Worm (Caenorhabditis elegans) whole organism, L3 larva: Measurements from ENCODE around the gene C15H7.4.

Source experiments
- R02D3.7 ChIP-seq: fragments of 150-350 bp; optimal IDR thresholded peaks from 2 replicates; lab custom pipeline; 2014; ENCODE audit warnings: missing biosample characterization, missing genetic modification characterization
- ZK546.5 ChIP-seq: sonication (generic microtip); optimal IDR thresholded peaks from 2 replicates; lab custom pipeline; 2017; ENCODE audit warnings: missing biosample characterization, missing genetic modification characterization
- aly-2 ChIP-seq: fragments of 150-350 bp; optimal IDR thresholded peaks from 2 replicates; lab custom pipeline; 2014; ENCODE audit warnings: missing biosample characterization, missing genetic modification characterization
- ama-1 ChIP-seq: fragments of 150-350 bp; optimal IDR thresholded peaks from 2 replicates; lab custom pipeline; 2018
- ceh-16 ChIP-seq: sonication (generic microtip); optimal IDR thresholded peaks from 2 replicates; lab custom pipeline; 2017; ENCODE audit warnings: missing biosample characterization, missing genetic modification characterization
- ceh-28 ChIP-seq: fragments of 150-350 bp; optimal IDR thresholded peaks from 2 replicates; lab custom pipeline; 2014; ENCODE audit warnings: missing biosample characterization, missing genetic modification reagents, missing genetic modification characterization
- ceh-82 ChIP-seq: fragments of 150-350 bp; optimal IDR thresholded peaks from 2 replicates; lab custom pipeline; 2014; ENCODE audit warnings: missing biosample characterization, missing genetic modification characterization
- ceh-9 ChIP-seq: sonication (generic microtip); optimal IDR thresholded peaks from 2 replicates; lab custom pipeline; 2018; ENCODE audit warnings: missing biosample characterization, missing genetic modification characterization
- daf-12 ChIP-seq: fragments of 150-350 bp; optimal IDR thresholded peaks from 2 replicates; lab custom pipeline; 2014; ENCODE audit warnings: missing biosample characterization, missing genetic modification reagents, missing genetic modification characterization
- egl-27 ChIP-seq: sonication (generic microtip); optimal IDR thresholded peaks from 4 replicates; lab custom pipeline; 2017; ENCODE audit warnings: missing biosample characterization, missing genetic modification reagents, missing genetic modification characterization
- egl-5 ChIP-seq: fragments of 150-350 bp; optimal IDR thresholded peaks from 2 replicates; lab custom pipeline; 2017; ENCODE audit warnings: missing biosample characterization, missing genetic modification reagents, missing genetic modification characterization, inconsistent platforms
- elt-1 ChIP-seq: fragments of 150-350 bp; optimal IDR thresholded peaks from 2 replicates; lab custom pipeline; 2014; ENCODE audit warnings: missing biosample characterization, missing genetic modification characterization
- elt-2 ChIP-seq: sonication (generic microtip); optimal IDR thresholded peaks from 2 replicates; lab custom pipeline; 2016; ENCODE audit warnings: missing genetic modification reagents, mild to moderate bottlenecking, missing genetic modification characterization, missing compliant biosample characterization
- elt-3 ChIP-seq, 3 experiments: fragments of 150-350 bp in 1 of 3; sonication (generic microtip) in 2 of 3; optimal IDR thresholded peaks; 2 replicates in 2 of 3; 4 replicates in 1 of 3; lab custom pipeline; 2014 to 2017; ENCODE audit warnings: missing biosample characterization in 3 of 3, missing genetic modification characterization in 3 of 3
- eor-1 ChIP-seq, 2 experiments: fragments of 150-350 bp; optimal IDR thresholded peaks; 2 replicates each; lab custom pipeline; 2014 to 2018; ENCODE audit warnings: missing biosample characterization in 2 of 2, missing genetic modification characterization in 2 of 2
- fkh-10 ChIP-seq: sonication (generic microtip); optimal IDR thresholded peaks from 2 replicates; lab custom pipeline; 2017; ENCODE audit warnings: missing biosample characterization, missing genetic modification reagents, missing genetic modification characterization
- fkh-2 ChIP-seq: fragments of 150-350 bp; optimal IDR thresholded peaks from 2 replicates; lab custom pipeline; 2014; ENCODE audit warnings: missing biosample characterization, missing genetic modification reagents, missing genetic modification characterization
- fos-1 ChIP-seq: fragments of 150-350 bp; optimal IDR thresholded peaks from 2 replicates; lab custom pipeline; 2014; ENCODE audit warnings: missing biosample characterization, missing genetic modification characterization
- hmg-11 ChIP-seq: sonication (generic microtip); optimal IDR thresholded peaks from 2 replicates; lab custom pipeline; 2016; ENCODE audit warnings: missing genetic modification characterization, missing compliant biosample characterization
- jun-1 ChIP-seq: fragments of 150-350 bp; optimal IDR thresholded peaks from 2 replicates; lab custom pipeline; 2014; ENCODE audit warnings: missing biosample characterization, missing genetic modification reagents, missing genetic modification characterization
- lin-15B ChIP-seq: fragments of 150-350 bp; optimal IDR thresholded peaks from 2 replicates; lab custom pipeline; 2014; ENCODE audit warnings: missing biosample characterization, missing genetic modification characterization
- lin-39 ChIP-seq: fragments of 150-350 bp; optimal IDR thresholded peaks from 2 replicates; lab custom pipeline; 2018; ENCODE audit warnings: missing biosample characterization, missing genetic modification reagents, missing genetic modification characterization
- lsy-12 ChIP-seq: sonication (generic microtip); optimal IDR thresholded peaks from 2 replicates; lab custom pipeline; 2016; ENCODE audit warnings: mild to moderate bottlenecking, missing genetic modification characterization, missing compliant biosample characterization
- mdl-1 ChIP-seq: fragments of 150-350 bp; optimal IDR thresholded peaks from 2 replicates; lab custom pipeline; 2014; ENCODE audit warnings: missing biosample characterization, missing genetic modification characterization
- mml-1 ChIP-seq: fragments of 150-350 bp; sonication (generic microtip); optimal IDR thresholded peaks from 3 replicates; lab custom pipeline; 2014; ENCODE audit warnings: missing biosample characterization, missing genetic modification characterization
- nfya-1 ChIP-seq: sonication (generic microtip); optimal IDR thresholded peaks from 2 replicates; lab custom pipeline; 2017; ENCODE audit warnings: missing genetic modification characterization, mild to moderate bottlenecking, missing compliant biosample characterization, antibody characterized with exemption, moderate library complexity; ENCODE audit not compliant: insufficient read depth
- nhr-11 ChIP-seq: fragments of 150-350 bp; optimal IDR thresholded peaks from 2 replicates; lab custom pipeline; 2014; ENCODE audit warnings: missing biosample characterization, missing genetic modification characterization
- nhr-12 ChIP-seq: fragments of 150-350 bp; optimal IDR thresholded peaks from 2 replicates; lab custom pipeline; 2014; ENCODE audit warnings: missing biosample characterization, missing genetic modification characterization
- nhr-23 ChIP-seq: fragments of 150-350 bp; optimal IDR thresholded peaks from 2 replicates; lab custom pipeline; 2014; ENCODE audit warnings: missing biosample characterization, missing genetic modification reagents, missing genetic modification characterization
- nhr-237 ChIP-seq: fragments of 150-350 bp; optimal IDR thresholded peaks from 2 replicates; lab custom pipeline; 2014; ENCODE audit warnings: missing biosample characterization, missing genetic modification characterization
- nhr-25 ChIP-seq: sonication (generic microtip); optimal IDR thresholded peaks from 2 replicates; lab custom pipeline; 2017; ENCODE audit warnings: missing biosample characterization, missing genetic modification characterization
- nhr-28 ChIP-seq: fragments of 150-350 bp; optimal IDR thresholded peaks from 2 replicates; lab custom pipeline; 2014; ENCODE audit warnings: missing biosample characterization, missing genetic modification characterization
- nhr-43 ChIP-seq: sonication (generic microtip); optimal IDR thresholded peaks from 2 replicates; lab custom pipeline; 2016; ENCODE audit warnings: mild to moderate bottlenecking, missing genetic modification characterization, missing compliant biosample characterization; ENCODE audit not compliant: poor library complexity, severe bottlenecking
- nhr-67 ChIP-seq: fragments of 150-350 bp; optimal IDR thresholded peaks from 2 replicates; lab custom pipeline; 2014; ENCODE audit warnings: missing biosample characterization, missing genetic modification characterization
- nhr-76 ChIP-seq: fragments of 150-350 bp; sonication (generic microtip); optimal IDR thresholded peaks from 5 replicates; lab custom pipeline; 2014; ENCODE audit warnings: missing biosample characterization, missing genetic modification characterization
- nhr-77 ChIP-seq: fragments of 150-350 bp; optimal IDR thresholded peaks from 2 replicates; lab custom pipeline; 2014; ENCODE audit warnings: missing biosample characterization, missing genetic modification characterization
- pha-4 ChIP-seq: fragments of 150-350 bp; optimal IDR thresholded peaks from 2 replicates; lab custom pipeline; 2014; ENCODE audit warnings: missing biosample characterization, missing genetic modification reagents, missing genetic modification characterization
- pqm-1 ChIP-seq: fragments of 150-350 bp; optimal IDR thresholded peaks from 2 replicates; lab custom pipeline; 2017; ENCODE audit warnings: missing biosample characterization, missing genetic modification characterization, inconsistent platforms
- sea-2 ChIP-seq: fragments of 150-350 bp; sonication (generic microtip); optimal IDR thresholded peaks from 4 replicates; lab custom pipeline; 2014; ENCODE audit warnings: missing biosample characterization, missing genetic modification reagents, missing genetic modification characterization
- skn-1 ChIP-seq: fragments of 150-350 bp; optimal IDR thresholded peaks from 2 replicates; lab custom pipeline; 2014; ENCODE audit warnings: missing biosample characterization, missing genetic modification characterization
- snpc-4 ChIP-seq: fragments of 150-350 bp; optimal IDR thresholded peaks from 2 replicates; lab custom pipeline; 2014; ENCODE audit warnings: missing biosample characterization, missing genetic modification characterization
- tbx-2 ChIP-seq: sonication (generic microtip); optimal IDR thresholded peaks from 2 replicates; lab custom pipeline; 2016; ENCODE audit warnings: mild to moderate bottlenecking, missing genetic modification characterization, missing compliant biosample characterization
- unc-39 ChIP-seq: sonication (generic microtip); optimal IDR thresholded peaks from 4 replicates; lab custom pipeline; 2017; ENCODE audit warnings: missing biosample characterization, missing genetic modification characterization
- unc-62 ChIP-seq: fragments of 150-350 bp; sonication (generic microtip); optimal IDR thresholded peaks from 4 replicates; lab custom pipeline; 2014; ENCODE audit warnings: missing biosample characterization, missing genetic modification reagents, missing genetic modification characterization
- zag-1 ChIP-seq: fragments of 150-350 bp; optimal IDR thresholded peaks from 2 replicates; lab custom pipeline; 2014; ENCODE audit warnings: missing biosample characterization, missing genetic modification characterization
- ztf-11 ChIP-seq: fragments of 150-350 bp; optimal IDR thresholded peaks from 2 replicates; lab custom pipeline; 2014; ENCODE audit warnings: missing biosample characterization, missing genetic modification characterization
- ztf-4 ChIP-seq: fragments of 150-350 bp; optimal IDR thresholded peaks from 2 replicates; lab custom pipeline; 2014; ENCODE audit warnings: missing biosample characterization, missing genetic modification characterization

C15H7.4 gene

DNA sequence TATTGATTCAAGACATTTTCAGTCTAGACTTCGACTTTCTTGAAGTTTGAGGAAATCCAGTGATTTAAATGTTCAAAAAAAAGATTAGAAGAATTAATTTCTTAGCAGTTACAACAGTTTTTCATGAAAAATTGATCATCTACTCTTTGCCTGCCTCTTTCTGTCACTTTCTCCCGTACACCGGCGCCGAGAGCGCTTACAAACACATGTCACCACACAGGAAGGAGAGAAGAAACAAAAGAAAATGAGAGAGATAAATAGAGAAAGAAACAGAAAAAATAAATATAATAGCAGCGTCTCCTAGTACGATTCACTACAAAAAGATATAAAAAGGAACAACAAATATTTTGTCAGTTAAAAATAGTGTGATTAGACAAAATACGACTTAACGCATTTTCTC is 11.0 kb upstream of the C15H7.4 start:
- TF ChIP-seq nhr-23 (tag; lab: Kevin White, UChicago) (peak; percentile 5), nhr-12 (no peak), ceh-82 (tag; lab: Kevin White, UChicago) (no peak), sea-2 (no peak), nfya-1 (tag; lab: Kevin White, UChicago) (peak; percentile 14), lin-39 (tag; lab: Kevin White, UChicago) (no peak), pha-4 (peak; percentile 77), ztf-11 (tag; lab: Kevin White, UChicago) (no peak), mml-1 (no peak), nhr-77 (tag; lab: Kevin White, UChicago) (no peak), unc-39 (no peak), nhr-25 (tag; lab: Kevin White, UChicago) (peak; percentile 19), lin-15B (no peak), zag-1 (tag; lab: Kevin White, UChicago) (no peak)

- TF ChIP-seq nfya-1 (tag; lab: Kevin White, UChicago) (no peak), nhr-23 (tag; lab: Kevin White, UChicago) (peak; percentile 67), elt-1 (tag; lab: Kevin White, UChicago) (no peak), nhr-25 (tag; lab: Kevin White, UChicago) (peak; percentile 64), pha-4 (peak; percentile 13), nhr-67 (no peak)
These were observed 10.5 kb upstream of the C15H7.4 start for ce11 chrIII:9666239-9666638.

DNA sequence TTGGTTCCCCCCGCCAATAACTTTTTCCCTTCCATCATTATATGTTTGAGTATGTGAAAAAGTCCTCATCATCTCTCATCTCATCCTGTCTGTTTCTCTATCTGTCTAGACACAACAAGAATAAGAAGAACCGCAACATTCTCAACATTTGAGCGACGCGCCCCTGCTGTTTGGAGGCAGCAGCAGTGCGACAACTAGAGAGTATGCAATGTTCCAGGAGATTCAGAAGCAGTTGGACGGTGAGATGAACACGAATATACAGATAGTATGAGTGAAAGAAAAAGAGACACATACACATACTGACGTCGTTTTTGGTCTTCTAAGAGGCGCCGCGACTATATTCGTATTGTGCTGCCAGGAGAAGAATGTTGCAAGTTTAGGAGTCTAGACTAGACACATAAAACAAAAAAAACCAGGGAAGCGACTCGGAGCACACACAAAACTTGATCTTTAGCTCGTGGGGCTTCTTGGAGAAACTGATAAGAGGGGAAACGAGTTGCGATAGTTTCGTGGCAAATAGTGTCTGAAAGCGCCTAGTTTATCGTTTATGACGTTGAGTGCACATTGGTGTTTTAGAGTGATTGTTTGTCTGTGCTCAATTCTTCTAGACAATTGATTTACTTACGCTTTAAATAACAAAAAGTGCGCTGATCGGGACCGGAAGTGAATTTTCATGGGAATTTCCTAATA is 9.9 kb upstream of the C15H7.4 start:
- TF ChIP-seq skn-1: no peak
- peak; percentile 41 for TF ChIP-seq fkh-10
- TF ChIP-seq daf-12 (tag; lab: Kevin White, UChicago): no peak
- no peak for TF ChIP-seq fkh-2 (tag; lab: Kevin White, UChicago)
- TF ChIP-seq unc-39: no peak
- TF ChIP-seq tbx-2 (tag; lab: Kevin White, UChicago): no peak
- no peak for TF ChIP-seq ceh-16 (tag; lab: Kevin White, UChicago)
- peak; percentile 80 for TF ChIP-seq pqm-1 (tag; lab: Kevin White, UChicago)
- TF ChIP-seq nhr-77 (tag; lab: Kevin White, UChicago): no peak
- no peak for TF ChIP-seq nhr-76 (tag; lab: Kevin White, UChicago)
- TF ChIP-seq hmg-11 (tag; lab: Kevin White, UChicago): peak; percentile 26
- no peak for TF ChIP-seq fos-1 (tag; lab: Kevin White, UChicago)
- no peak for TF ChIP-seq ztf-11 (tag; lab: Kevin White, UChicago)
- no peak for TF ChIP-seq elt-1 (tag; lab: Kevin White, UChicago)
- TF ChIP-seq zag-1 (tag; lab: Kevin White, UChicago): no peak
- TF ChIP-seq nhr-11 (tag; lab: Kevin White, UChicago): no peak
- peak; percentile 85 for TF ChIP-seq elt-2
- no peak for TF ChIP-seq aly-2
- peak; percentile 62 for TF ChIP-seq lin-39 (tag; lab: Kevin White, UChicago)
- TF ChIP-seq nhr-43 (tag; lab: Kevin White, UChicago): peak; percentile 42
- no peak for TF ChIP-seq ceh-82 (tag; lab: Kevin White, UChicago)
- TF ChIP-seq unc-62 (GFP tag; lab: Kevin White, UChicago): peak; percentile 57
- TF ChIP-seq nhr-25 (tag; lab: Kevin White, UChicago): peak; percentile 45
- peak; percentile 45 for TF ChIP-seq egl-5 (tag; lab: Kevin White, UChicago)
- peak; percentile 64 for TF ChIP-seq nfya-1 (tag; lab: Kevin White, UChicago)
- TF ChIP-seq mdl-1 (tag; lab: Kevin White, UChicago): peak; percentile 14
- TF ChIP-seq mml-1: no peak
- TF ChIP-seq lsy-12 (tag; lab: Kevin White, UChicago): peak; percentile 5
- no peak for TF ChIP-seq pha-4
- no peak for TF ChIP-seq nhr-67
- no peak for TF ChIP-seq sea-2
- TF ChIP-seq lin-15B: peak; percentile 38
- TF ChIP-seq elt-3 (tag; optimal IDR thresholded peaks at IDR 0.05; lab: Kevin White, UChicago): no peak
- TF ChIP-seq egl-27 (tag; lab: Kevin White, UChicago): no peak
- no peak for TF ChIP-seq nhr-12
- TF ChIP-seq ztf-4: no peak
- no peak for TF ChIP-seq snpc-4 (tag; lab: Kevin White, UChicago)
- TF ChIP-seq ama-1 (lab: Kevin White, UChicago): no peak
- TF ChIP-seq ceh-28 (tag; lab: Kevin White, UChicago): no peak
- no peak for TF ChIP-seq ceh-9 (tag; lab: Kevin White, UChicago)
- peak; percentile 4 for TF ChIP-seq R02D3.7 (tag; lab: Kevin White, UChicago)
- no peak for TF ChIP-seq nhr-28 (tag; lab: Kevin White, UChicago)
- no peak for TF ChIP-seq ZK546.5 (tag; lab: Kevin White, UChicago)
- TF ChIP-seq nhr-237 (tag; lab: Kevin White, UChicago): no peak
- TF ChIP-seq jun-1: no peak
- TF ChIP-seq eor-1 (tag; optimal IDR thresholded peaks at IDR 0.05; lab: Kevin White, UChicago): no peak
- TF ChIP-seq nhr-23 (tag; lab: Kevin White, UChicago): peak; percentile 9
